Worm (Caenorhabditis elegans): ENCODE measurements around the gene dnpp-1.

ce11 chrIII:5823617-5824016 is 40.0 kb downstream of the dnpp-1 start, which contains the start of gene R12B2.8:
- TF ChIP-seq aly-1 (tag; optimal IDR thresholded peaks at IDR 0.05): no peak
- no peak for TF ChIP-seq ceh-36 (tag; optimal IDR thresholded peaks at IDR 0.05)
- TF ChIP-seq ama-1 (optimal IDR thresholded peaks at IDR 0.05): no peak
- no peak for TF ChIP-seq hmg-4 (GFP tag; optimal IDR thresholded peaks at IDR 0.05)
- no peak for TF ChIP-seq B0310.2 (tag; optimal IDR thresholded peaks at IDR 0.05)
- no peak for TF ChIP-seq ets-7 (tag; optimal IDR thresholded peaks at IDR 0.05)
- TF ChIP-seq ceh-13 (GFP tag; optimal IDR thresholded peaks at IDR 0.05): no peak
- TF ChIP-seq F13C5.2 (tag; optimal IDR thresholded peaks at IDR 0.05): no peak
- no peak for TF ChIP-seq flt-1 (GFP tag; IDR thresholded peaks at IDR 0.05)
- TF ChIP-seq pes-1 (GFP tag; IDR thresholded peaks at IDR 0.05): no peak
- TF ChIP-seq tbx-37 (GFP tag; conservative IDR thresholded peaks at IDR 0.05): no peak
- TF ChIP-seq scrt-1 (GFP tag; IDR thresholded peaks at IDR 0.05): no peak

Measured in whole organism, early embryonic.